Worm (Caenorhabditis elegans): ENCODE measurements around the gene fbxc-15.
"Not testable (repeated sequence)": the region's sequence is repeated elsewhere in the genome, so short reads cannot be mapped to it uniquely, and the experiment has no call there.

The fbxc-15 gene

DNA sequence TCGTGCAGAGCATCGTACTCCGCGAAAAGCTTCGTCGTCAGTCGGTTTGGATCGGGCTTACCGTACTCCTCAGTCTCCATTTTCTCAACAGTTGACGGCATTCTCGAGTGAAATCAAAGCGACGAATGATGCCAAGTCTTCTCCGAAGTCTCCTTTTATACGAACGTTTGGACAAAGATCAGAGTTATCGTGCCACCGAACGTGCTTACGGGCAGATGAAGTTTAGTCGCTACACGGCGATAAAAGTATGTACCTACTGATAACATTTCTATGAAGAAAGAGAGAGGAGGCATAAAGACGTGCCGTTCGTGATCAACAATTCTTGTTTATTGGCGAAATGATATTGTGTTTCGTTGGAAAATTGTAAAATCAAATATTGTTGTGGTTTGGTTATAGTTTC is 27.2 kb downstream of the fbxc-15 start, which contains the start of gene F45D11.14:
Gene F45D11.14, minus strand, starts transcription at position 101 of the 400 bp plus-strand sequence.
- TF ChIP-seq ceh-28, zfp-2, nhr-6 (tag; optimal IDR thresholded peaks at IDR 0.05): not testable (repeated sequence)

ce11 chrII:1024684-1025083 is 45.5 kb downstream of the fbxc-15 start, which contains the start of gene btb-11:
Gene btb-11, minus strand, starts transcription at chrII:1024784.
- not testable (repeated sequence) for TF ChIP-seq set-16 (GFP tag; IDR thresholded peaks at IDR 0.05); skn-1 (tag; optimal IDR thresholded peaks at IDR 0.05); tag-97 (GFP tag; IDR thresholded peaks at IDR 0.05)

DNA sequence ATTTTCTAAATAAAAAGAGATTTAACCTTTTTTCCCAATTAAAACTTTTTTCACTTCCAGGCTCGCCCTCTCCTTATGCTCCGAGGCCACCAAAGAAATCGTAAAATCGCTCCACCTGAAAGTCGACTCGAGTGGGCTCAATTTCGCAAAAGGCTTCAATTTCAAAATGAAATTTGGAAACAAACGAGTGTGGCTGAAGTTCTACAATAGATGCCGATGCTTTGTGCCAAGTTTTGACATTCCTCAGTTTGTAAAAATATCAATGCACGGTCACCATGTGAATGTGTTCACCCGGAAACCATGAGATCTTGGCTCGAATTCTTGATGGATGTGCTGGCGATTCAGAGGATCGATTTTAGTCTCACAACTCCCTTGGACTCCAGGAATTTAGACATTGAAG is 47.4 kb downstream of the fbxc-15 start, which contains the start of gene M01D1.12:
Gene M01D1.12, plus strand, starts transcription at position 301 of the 400 bp plus-strand sequence.
- no peak for TF ChIP-seq skn-1 (tag; optimal IDR thresholded peaks at IDR 0.05)
- no peak for TF ChIP-seq snpc-1.2 (GFP tag; IDR thresholded peaks at IDR 0.05)
- no peak for TF ChIP-seq nhr-42 (GFP tag; IDR thresholded peaks at IDR 0.05)
- no peak for TF ChIP-seq ztf-11 (tag; optimal IDR thresholded peaks at IDR 0.05)
- TF ChIP-seq F49E8.2 (tag; optimal IDR thresholded peaks at IDR 0.05; ENCODE audit: borderline replicate concordance) = no peak
- no peak for TF ChIP-seq F10B5.3 (tag; optimal IDR thresholded peaks at IDR 0.05)
- TF ChIP-seq ZK546.5 (tag; optimal IDR thresholded peaks at IDR 0.05) = no peak
- TF ChIP-seq unc-130 (GFP tag; optimal IDR thresholded peaks at IDR 0.05) = no peak
- no peak for TF ChIP-seq spr-3 (GFP tag; optimal IDR thresholded peaks at IDR 0.05)
- no peak for TF ChIP-seq pqm-1 (tag; optimal IDR thresholded peaks at IDR 0.05)
- TF ChIP-seq arid-1 (GFP tag; conservative IDR thresholded peaks at IDR 0.05) = no peak
- TF ChIP-seq spr-1 (tag; optimal IDR thresholded peaks at IDR 0.05) = no peak
- TF ChIP-seq nhr-77 (tag; optimal IDR thresholded peaks at IDR 0.05) = no peak
- no peak for TF ChIP-seq vab-7 (GFP tag; IDR thresholded peaks at IDR 0.05)
- no peak for TF ChIP-seq hif-1 (tag; optimal IDR thresholded peaks at IDR 0.05)
- no peak for TF ChIP-seq lin-1 (GFP tag; IDR thresholded peaks at IDR 0.05)
- no peak for TF ChIP-seq nhr-76 (tag; optimal IDR thresholded peaks at IDR 0.05)
- no peak for TF ChIP-seq fos-1 (tag; optimal IDR thresholded peaks at IDR 0.05)
- TF ChIP-seq zfp-3 (GFP tag; conservative IDR thresholded peaks at IDR 0.05) = no peak

ce11 chrII:1028602-1029001 is 49.4 kb downstream of the fbxc-15 start, which contains the start of gene math-34:
Gene math-34, plus strand, starts transcription at chrII:1028972.
- TF ChIP-seq saeg-2 (GFP tag; IDR thresholded peaks at IDR 0.05) (no peak), ceh-62 (tag; optimal IDR thresholded peaks at IDR 0.05) (no peak), pqm-1 (tag; optimal IDR thresholded peaks at IDR 0.05) (peak; percentile 52), dmd-6 (GFP tag; IDR thresholded peaks at IDR 0.05) (peak; percentile 68), tra-1 (GFP tag; IDR thresholded peaks at IDR 0.05) (0 out of 2 replicates have a peak, but pooled peaks have one; percentile 23), nhr-28 (tag; optimal IDR thresholded peaks at IDR 0.05) (peak; percentile 65), vab-7 (GFP tag; IDR thresholded peaks at IDR 0.05) (no peak), daf-16 (GFP tag; optimal IDR thresholded peaks at IDR 0.05) (no peak), daf-16 (tag; optimal IDR thresholded peaks at IDR 0.05) (peak; percentile 68), unc-130 (GFP tag; optimal IDR thresholded peaks at IDR 0.05) (no peak), nhr-77 (tag; optimal IDR thresholded peaks at IDR 0.05) (peak; percentile 41)
